Fruit fly (Drosophila melanogaster) whole organism, embryonic: ENCODE results near the gene Sdhaf3.

Experiments
- BEAF-32 ChIP-seq: fragments of 200-800 bp; sonication (Bioruptor generic); optimal IDR thresholded peaks from 3 replicates; lab custom pipeline; 2017; ENCODE audit warnings: missing biosample characterization, missing genetic modification characterization, mild to moderate bottlenecking, moderate library complexity, missing genetic modification reagents
- CG13296 ChIP-seq: fragments of 200-800 bp; sonication (Bioruptor generic); optimal IDR thresholded peaks from 3 replicates; lab custom pipeline; 2018; ENCODE audit warnings: missing biosample characterization, mild to moderate bottlenecking, missing genetic modification characterization
- CG13775 ChIP-seq: fragments of 200-800 bp; sonication (Bioruptor generic); optimal IDR thresholded peaks from 3 replicates; lab custom pipeline; 2017; ENCODE audit warnings: missing biosample characterization, mild to moderate bottlenecking, missing genetic modification characterization
- CG14710 ChIP-seq: fragments of 200-800 bp; sonication (Bioruptor generic); optimal IDR thresholded peaks from 3 replicates; lab custom pipeline; 2019; ENCODE audit warnings: missing biosample characterization, mild to moderate bottlenecking, missing genetic modification characterization, moderate library complexity
- CG16863 ChIP-seq: fragments of 200-800 bp; sonication (Bioruptor generic); optimal IDR thresholded peaks from 3 replicates; lab custom pipeline; 2016; ENCODE audit warnings: missing biosample characterization, missing genetic modification characterization
- CG17829 ChIP-seq: fragments of 200-800 bp; optimal IDR thresholded peaks from 2 replicates; lab custom pipeline; 2019; ENCODE audit warnings: missing biosample characterization, mild to moderate bottlenecking, missing genetic modification characterization, moderate library complexity
- CG18262 ChIP-seq: fragments of 200-800 bp; optimal IDR thresholded peaks from 3 replicates; lab custom pipeline; 2019; ENCODE audit warnings: missing biosample characterization, mild to moderate bottlenecking, missing genetic modification characterization, moderate library complexity
- CG1832 ChIP-seq: fragments of 200-800 bp; sonication (Bioruptor generic); optimal IDR thresholded peaks from 2 replicates; lab custom pipeline; 2017; ENCODE audit warnings: missing biosample characterization, mild to moderate bottlenecking, missing genetic modification characterization, inconsistent platforms
- CG2129 ChIP-seq: fragments of 200-800 bp; sonication (Bioruptor generic); IDR thresholded peaks from 2 replicates; pipeline ENCODE4 v1.3.6; 2022; ENCODE audit warnings: missing biosample characterization, missing genetic modification characterization; ENCODE audit not compliant: partially characterized antibody
- CG30020 ChIP-seq: fragments of 200-800 bp; optimal IDR thresholded peaks from 2 replicates; lab custom pipeline; 2019; ENCODE audit warnings: missing biosample characterization, mild to moderate bottlenecking, missing genetic modification characterization, moderate library complexity
- CG30403 ChIP-seq: fragments of 200-800 bp; sonication (Bioruptor generic); optimal IDR thresholded peaks from 3 replicates; lab custom pipeline; 2016; ENCODE audit warnings: missing biosample characterization, missing genetic modification characterization
- CG32532 ChIP-seq: fragments of 200-800 bp; sonication (Bioruptor generic); IDR thresholded peaks from 2 replicates; pipeline ENCODE4 v1.3.6; 2022; ENCODE audit warnings: missing biosample characterization, missing genetic modification characterization
- CG3281 ChIP-seq: fragments of 200-800 bp; sonication (Bioruptor generic); optimal IDR thresholded peaks from 3 replicates; lab custom pipeline; 2017; ENCODE audit warnings: missing biosample characterization, mild to moderate bottlenecking, missing genetic modification characterization
- CG34422 ChIP-seq: fragments of 200-800 bp; sonication (Bioruptor generic); IDR thresholded peaks from 3 replicates; pipeline ENCODE4 v1.3.6; 2022; ENCODE audit warnings: missing biosample characterization, missing genetic modification characterization
- CG6689 ChIP-seq: fragments of 200-800 bp; sonication (Bioruptor generic); IDR thresholded peaks from 2 replicates; pipeline ENCODE4 v1.3.6; 2022; ENCODE audit warnings: missing biosample characterization, missing genetic modification characterization
- CG7786 ChIP-seq: fragments of 200-800 bp; sonication (Bioruptor generic); optimal IDR thresholded peaks from 2 replicates; lab custom pipeline; 2016; ENCODE audit warnings: missing biosample characterization, missing genetic modification characterization
- CG7987 ChIP-seq: fragments of 200-800 bp; sonication (Bioruptor generic); optimal IDR thresholded peaks from 2 replicates; lab custom pipeline; 2018; ENCODE audit warnings: missing biosample characterization, mild to moderate bottlenecking, missing genetic modification characterization, moderate library complexity
- E2f2 ChIP-seq: fragments of 200-800 bp; sonication (Bioruptor generic); IDR thresholded peaks from 2 replicates; pipeline ENCODE4 v1.3.6; 2022; ENCODE audit warnings: missing biosample characterization, missing genetic modification characterization
- Ets65A ChIP-seq: fragments of 200-800 bp; sonication (Bioruptor generic); peaks from one replicate; lab custom pipeline; 2016; ENCODE audit warnings: missing biosample characterization, missing genetic modification characterization
- Fer1 ChIP-seq: fragments of 200-800 bp; sonication (Bioruptor generic); optimal IDR thresholded peaks from 2 replicates; lab custom pipeline; 2017; ENCODE audit warnings: missing biosample characterization, mild to moderate bottlenecking, missing genetic modification characterization
- MESR4 ChIP-seq: fragments of 200-800 bp; sonication (Bioruptor generic); optimal IDR thresholded peaks from 2 replicates; lab custom pipeline; 2018; ENCODE audit warnings: missing biosample characterization, mild to moderate bottlenecking, missing genetic modification characterization, moderate library complexity
- Max ChIP-seq: fragments of 200-800 bp; sonication (Bioruptor generic); optimal IDR thresholded peaks from 2 replicates; lab custom pipeline; 2016; ENCODE audit warnings: missing biosample characterization, mild to moderate bottlenecking, missing genetic modification characterization
- Med ChIP-seq: fragments of 200-800 bp; sonication (Bioruptor generic); peaks from one replicate; lab custom pipeline; 2016; ENCODE audit warnings: missing biosample characterization, missing genetic modification characterization, mild to moderate bottlenecking, inconsistent platforms, moderate library complexity
- Meics ChIP-seq: fragments of 200-800 bp; sonication (Bioruptor generic); optimal IDR thresholded peaks from 2 replicates; lab custom pipeline; 2017; ENCODE audit warnings: missing biosample characterization, mild to moderate bottlenecking, missing genetic modification characterization
- Myb ChIP-seq: fragments of 200-800 bp; sonication (Bioruptor generic); optimal IDR thresholded peaks from 2 replicates; lab custom pipeline; 2016; ENCODE audit warnings: missing biosample characterization, missing genetic modification characterization
- Oli ChIP-seq: fragments of 200-800 bp; sonication (Bioruptor generic); optimal IDR thresholded peaks from 2 replicates; lab custom pipeline; 2018; ENCODE audit warnings: missing biosample characterization, mild to moderate bottlenecking, missing genetic modification characterization, moderate library complexity
- Opbp ChIP-seq: fragments of 200-800 bp; sonication (Bioruptor generic); IDR thresholded peaks from 3 replicates; pipeline ENCODE4 v1.3.6; 2022; ENCODE audit warnings: missing biosample characterization, missing genetic modification characterization; ENCODE audit not compliant: partially characterized antibody
- PHDP ChIP-seq: fragments of 200-800 bp; sonication (Bioruptor generic); optimal IDR thresholded peaks from 3 replicates; lab custom pipeline; 2018; ENCODE audit warnings: missing biosample characterization, mild to moderate bottlenecking, missing genetic modification characterization, moderate library complexity
- Scr ChIP-seq: fragments of 200-800 bp; sonication (Bioruptor generic); IDR thresholded peaks from 2 replicates; pipeline ENCODE4 v1.3.6; 2022; ENCODE audit warnings: missing biosample characterization, missing genetic modification characterization; ENCODE audit not compliant: partially characterized antibody
- ac ChIP-seq: fragments of 200-800 bp; sonication (Bioruptor generic); optimal IDR thresholded peaks from 3 replicates; lab custom pipeline; 2017; ENCODE audit warnings: missing biosample characterization, mild to moderate bottlenecking, missing genetic modification characterization
- amos ChIP-seq: fragments of 200-800 bp; sonication (Bioruptor generic); IDR thresholded peaks from 2 replicates; pipeline ENCODE4 v1.3.6; 2022; ENCODE audit warnings: missing biosample characterization, missing genetic modification characterization; ENCODE audit not compliant: partially characterized antibody
- bbx ChIP-seq: fragments of 200-800 bp; sonication (Bioruptor generic); IDR thresholded peaks from 2 replicates; pipeline ENCODE4 v1.3.6; 2022; ENCODE audit warnings: missing biosample characterization, missing genetic modification characterization; ENCODE audit not compliant: partially characterized antibody
- bigmax ChIP-seq: fragments of 200-800 bp; sonication (Bioruptor generic); optimal IDR thresholded peaks from 2 replicates; lab custom pipeline; 2018; ENCODE audit warnings: missing biosample characterization, mild to moderate bottlenecking, missing genetic modification characterization
- br ChIP-seq: fragments of >200 bp; optimal IDR thresholded peaks from 2 replicates; lab custom pipeline; 2017
- chif ChIP-seq, 2 experiments: fragments of 200-800 bp; sonication (Bioruptor generic); optimal IDR thresholded peaks; 3 replicates each; lab custom pipeline; 2016; ENCODE audit warnings: missing biosample characterization in 2 of 2, missing genetic modification characterization in 2 of 2
- dm ChIP-seq: fragments of 200-800 bp; sonication (Bioruptor generic); optimal IDR thresholded peaks from 3 replicates; lab custom pipeline; 2016; ENCODE audit warnings: missing biosample characterization, missing genetic modification characterization
- dmrt99B ChIP-seq: fragments of 200-800 bp; sonication (Bioruptor generic); optimal IDR thresholded peaks from 2 replicates; lab custom pipeline; 2018; ENCODE audit warnings: missing biosample characterization, mild to moderate bottlenecking, missing genetic modification characterization, moderate library complexity
- lilli ChIP-seq: fragments of 200-800 bp; sonication (Bioruptor generic); optimal IDR thresholded peaks from 3 replicates; lab custom pipeline; 2016; ENCODE audit warnings: missing biosample characterization, missing genetic modification characterization
- mam ChIP-seq: fragments of 200-800 bp; sonication (Bioruptor generic); optimal IDR thresholded peaks from 3 replicates; lab custom pipeline; 2016; ENCODE audit warnings: missing biosample characterization, missing genetic modification characterization
- nerfin-1 ChIP-seq: fragments of 200-800 bp; sonication (Bioruptor generic); optimal IDR thresholded peaks from 3 replicates; lab custom pipeline; 2019; ENCODE audit warnings: missing biosample characterization, mild to moderate bottlenecking, missing genetic modification characterization, moderate library complexity
- otp ChIP-seq: fragments of 200-800 bp; sonication (Bioruptor generic); IDR thresholded peaks from 3 replicates; pipeline ENCODE4, ENCODE4 v1.3.6; 2022; ENCODE audit warnings: missing biosample characterization, missing genetic modification characterization
- rib ChIP-seq: fragments of 200-800 bp; sonication (Bioruptor generic); IDR thresholded peaks from 2 replicates; pipeline ENCODE4 v1.3.6; 2022; ENCODE audit warnings: missing biosample characterization, missing genetic modification characterization
- sna ChIP-seq: fragments of 200-800 bp; sonication (Bioruptor generic); IDR thresholded peaks from 2 replicates; pipeline ENCODE4 v1.3.6; 2022; ENCODE audit warnings: missing biosample characterization, missing genetic modification characterization; ENCODE audit not compliant: partially characterized antibody
- sug ChIP-seq: fragments of 200-800 bp; optimal IDR thresholded peaks from 2 replicates; lab custom pipeline; 2019; ENCODE audit warnings: missing biosample characterization, mild to moderate bottlenecking, missing genetic modification characterization, moderate library complexity
- tin ChIP-seq: fragments of 200-800 bp; sonication (Bioruptor generic); optimal IDR thresholded peaks from 3 replicates; lab custom pipeline; 2016; ENCODE audit warnings: missing biosample characterization, missing genetic modification characterization
- tll ChIP-seq, 2 experiments: fragments of 200-800 bp in 1 of 2; fragments of >200 bp in 1 of 2; sonication (Bioruptor generic) in 1 of 2; optimal IDR thresholded peaks; 2 replicates each; lab custom pipeline; 2017 to 2019; ENCODE audit warnings: missing biosample characterization in 2 of 2, missing genetic modification characterization in 2 of 2, mild to moderate bottlenecking in 1 of 2, moderate library complexity in 1 of 2
- tna ChIP-seq: fragments of 200-800 bp; sonication (Bioruptor generic); IDR thresholded peaks from 2 replicates; pipeline ENCODE4 v1.3.6; 2022; ENCODE audit warnings: missing biosample characterization, missing genetic modification characterization; ENCODE audit not compliant: partially characterized antibody
- zf30C ChIP-seq: fragments of 200-800 bp; sonication (Bioruptor generic); optimal IDR thresholded peaks from 3 replicates; lab custom pipeline; 2018; ENCODE audit warnings: missing biosample characterization, mild to moderate bottlenecking, missing genetic modification characterization

Gene Sdhaf3

dm6 chr3R:16441367-16441923 is 40.8 kb downstream of the Sdhaf3 start, which contains the start of gene ema (continued):
- TF ChIP-seq lilli (peak; percentile 61), CG13775 (GFP tag; lab: Kevin White, UChicago) (no peak), otp (no peak), CG30403 (GFP tag; lab: Kevin White, UChicago) (peak; percentile 48), Oli (tag; lab: Kevin White, UChicago) (no peak), mam (GFP tag; lab: Kevin White, UChicago) (peak; percentile 35), Fer1 (GFP tag; lab: Kevin White, UChicago) (peak; percentile 47), CG30020 (tag; lab: Kevin White, UChicago) (peak; percentile 15), CG13296 (peak; percentile 26), CG34422 (peak; percentile 70; the same call in 1 of the 3 replicates), CG14710 (tag; lab: Kevin White, UChicago) (peak; percentile 43), nerfin-1 (tag; lab: Kevin White, UChicago) (peak; percentile 4), bbx (GFP tag; lab: Robert Waterston, UW) (peak; percentile 52; the same call in 1 of the 2 replicates), tin (GFP tag; lab: Kevin White, UChicago) (peak; percentile 8), dm (peak; percentile 13), sug (tag; lab: Kevin White, UChicago) (peak; percentile 38), CG1832 (GFP tag; lab: Kevin White, UChicago) (no peak), CG32532 (peak; percentile 54; the same call in 1 of the 2 replicates), CG16863 (GFP tag; lab: Kevin White, UChicago) (no peak), CG7786 (peak; percentile 6), bigmax (GFP tag; lab: Kevin White, UChicago) (no peak), Opbp (peak; percentile 39; the same call in 1 of the 3 replicates), ac (GFP tag; lab: Kevin White, UChicago) (no peak), PHDP (tag; lab: Kevin White, UChicago) (peak; percentile 8), MESR4 (GFP tag; lab: Kevin White, UChicago) (peak; percentile 90), rib (GFP tag; lab: Robert Waterston, UW) (0 out of 2 replicates have a peak, but pooled peaks have one; percentile 22), amos (GFP tag; lab: Robert Waterston, UW) (peak; percentile 47; the same call in 1 of the 2 replicates), BEAF-32 (GFP tag; lab: Kevin White, UChicago) (peak; percentile 41), Meics (peak; percentile 10), chif (GFP tag; optimal IDR thresholded peaks at IDR 0.05; lab: Kevin White, UChicago) (peak in 1 of 2 experiments; percentile 18), tll (GFP tag; optimal IDR thresholded peaks at IDR 0.05; lab: Kevin White, UChicago) (no peak), Myb (GFP tag; lab: Kevin White, UChicago) (peak; percentile 64), CG7987 (GFP tag; lab: Kevin White, UChicago) (peak; percentile 39), E2f2 (GFP tag; lab: Robert Waterston, UW) (peak; percentile 45), CG6689 (GFP tag; lab: Robert Waterston, UW) (no peak), Ets65A (GFP tag; lab: Kevin White, UChicago) (peak; percentile 9), Med (GFP tag; lab: Kevin White, UChicago) (peak; percentile 91), zf30C (GFP tag; lab: Kevin White, UChicago) (no peak), sna (0 out of 2 replicates have a peak, but pooled peaks have one; percentile 21), CG2129 (GFP tag; lab: Robert Waterston, UW) (0 out of 2 replicates have a peak, but pooled peaks have one; percentile 10), CG18262 (tag; lab: Kevin White, UChicago) (peak; percentile 17), CG3281 (GFP tag; lab: Kevin White, UChicago) (peak; percentile 28), br (no peak), dmrt99B (tag; lab: Kevin White, UChicago) (no peak), CG17829 (tag; lab: Kevin White, UChicago) (peak; percentile 51), Scr (GFP tag; lab: Robert Waterston, UW) (peak; percentile 24; the same call in 1 of the 2 replicates), tna (GFP tag; lab: Robert Waterston, UW) (no peak; the same call in 1 of the 2 replicates), Max (GFP tag; lab: Kevin White, UChicago) (peak; percentile 25)
